Worm (Caenorhabditis elegans): ENCODE results near the gene F55G7.3.

The F55G7.3 gene

ce11 chrX:11941951-11942350 is at the start of gene F55G7.3:
Gene F55G7.3, minus strand, starts transcription at chrX:11942051.
- no peak for TF ChIP-seq unc-62 (GFP tag; optimal IDR thresholded peaks at IDR 0.05)

ce11 chrX:11987900-11988364 is 46.1 kb upstream of the F55G7.3 start, which contains the start of gene C49F5.6:
Gene C49F5.6, plus strand, starts transcription at chrX:11988314.
- TF ChIP-seq unc-62 (GFP tag; optimal IDR thresholded peaks at IDR 0.05) = no peak

ce11 chrX:11985887-11986286 is 44.0 kb upstream of the F55G7.3 start, which contains the start of gene C49F5.5:
Gene C49F5.5, plus strand, starts transcription at chrX:11986187.
- no peak for TF ChIP-seq unc-62 (GFP tag; optimal IDR thresholded peaks at IDR 0.05)

- no peak for TF ChIP-seq unc-62 (GFP tag; optimal IDR thresholded peaks at IDR 0.05)
These were observed 41.8 kb upstream of the F55G7.3 start, which contains the start of gene C49F5.3 for ce11 chrX:11983576-11984061. Gene C49F5.3, minus strand, starts transcription at chrX:11983626.

ce11 chrX:11982065-11982464 is 40.2 kb upstream of the F55G7.3 start, which contains the start of gene nhr-167:
Gene nhr-167, minus strand, starts transcription at chrX:11982085.
- no peak for TF ChIP-seq unc-62 (GFP tag; optimal IDR thresholded peaks at IDR 0.05)

- no peak for TF ChIP-seq unc-62 (GFP tag; optimal IDR thresholded peaks at IDR 0.05)
These were observed 32.8 kb upstream of the F55G7.3 start, which contains the start of gene set-6 for ce11 chrX:11974629-11975085. Gene set-6, minus strand, starts transcription at chrX:11974679.

ce11 chrX:11971323-11971722 is 29.5 kb upstream of the F55G7.3 start:
- TF ChIP-seq unc-62 (GFP tag; optimal IDR thresholded peaks at IDR 0.05) = no peak

ce11 chrX:11969554-11969953 is 27.7 kb upstream of the F55G7.3 start:
- no peak for TF ChIP-seq unc-62 (GFP tag; optimal IDR thresholded peaks at IDR 0.05)

- no peak for TF ChIP-seq unc-62 (GFP tag; optimal IDR thresholded peaks at IDR 0.05)
These were observed 27.2 kb upstream of the F55G7.3 start for ce11 chrX:11969085-11969484.

- TF ChIP-seq unc-62 (GFP tag; optimal IDR thresholded peaks at IDR 0.05) = no peak
These were observed 26.3 kb upstream of the F55G7.3 start for ce11 chrX:11968024-11968598.

ce11 chrX:11967034-11967433 is 25.2 kb upstream of the F55G7.3 start:
- TF ChIP-seq unc-62 (GFP tag; optimal IDR thresholded peaks at IDR 0.05) = no peak

- TF ChIP-seq unc-62 (GFP tag; optimal IDR thresholded peaks at IDR 0.05) = no peak
These were observed 23.9 kb upstream of the F55G7.3 start, which contains the start of gene sams-1 for ce11 chrX:11965663-11966304. Gene sams-1, plus strand, starts transcription at chrX:11965962.

- no peak for TF ChIP-seq unc-62 (GFP tag; optimal IDR thresholded peaks at IDR 0.05)
These were observed 23.3 kb upstream of the F55G7.3 start for ce11 chrX:11965163-11965562.

- TF ChIP-seq unc-62 (GFP tag; optimal IDR thresholded peaks at IDR 0.05) = no peak
These were observed 22.7 kb upstream of the F55G7.3 start for ce11 chrX:11964555-11964954.

- no peak for TF ChIP-seq unc-62 (GFP tag; optimal IDR thresholded peaks at IDR 0.05)
These were observed 21.8 kb upstream of the F55G7.3 start for ce11 chrX:11963659-11964058.

- TF ChIP-seq unc-62 (GFP tag; optimal IDR thresholded peaks at IDR 0.05) = no peak
These were observed 20.4 kb upstream of the F55G7.3 start for ce11 chrX:11962050-11962788.

Data from whole organism, dauer.